Fruit fly (Drosophila melanogaster): ENCODE data around the gene CG31787.

DNA sequence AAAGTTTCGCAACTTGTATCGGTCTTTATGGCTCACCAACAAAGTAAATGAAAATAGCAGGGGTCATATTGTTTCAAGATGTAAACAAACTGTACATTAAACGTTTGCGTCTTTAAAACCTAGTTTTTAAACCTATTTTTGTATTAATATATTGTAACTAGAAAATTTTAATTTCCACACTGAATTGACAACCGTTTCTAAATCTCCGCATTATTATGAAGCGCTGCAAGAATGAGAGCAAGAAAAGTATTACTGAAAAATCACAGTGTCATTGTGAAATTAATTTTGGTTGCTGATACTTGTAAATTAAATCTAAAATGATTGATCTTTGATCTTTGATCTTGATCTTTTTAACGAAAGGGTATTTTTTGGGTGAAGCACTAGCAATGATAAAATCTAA, 5.8 kb upstream of the CG31787 start, which contains the start of gene CG43362:
- no peak for TF ChIP-seq dl (GFP tag; optimal IDR thresholded peaks at IDR 0.05; ENCODE audit: insufficient read depth in 1 of 2, partially characterized antibody in 2 of 2)
- TF ChIP-seq Rel (GFP tag; optimal IDR thresholded peaks at IDR 0.05) = no peak
- TF ChIP-seq Rel (tag; optimal IDR thresholded peaks at IDR 0.05) = no peak
- TF ChIP-seq psq (GFP tag; optimal IDR thresholded peaks at IDR 0.05) = no peak
- no peak for TF ChIP-seq Dif (GFP tag; optimal IDR thresholded peaks at IDR 0.05; ENCODE audit: partially characterized antibody)
- no peak for TF ChIP-seq pan (optimal IDR thresholded peaks at IDR 0.05)
- TF ChIP-seq CG32264 (GFP tag; optimal IDR thresholded peaks at IDR 0.05) = no peak
- TF ChIP-seq lola (GFP tag; optimal IDR thresholded peaks at IDR 0.05) = no peak
- no peak for TF ChIP-seq dmrt93B (GFP tag; optimal IDR thresholded peaks at IDR 0.05)
- no peak for TF ChIP-seq Sp1 (GFP tag; optimal IDR thresholded peaks at IDR 0.05)
- no peak for TF ChIP-seq N (GFP tag; optimal IDR thresholded peaks at IDR 0.05)
- no peak for TF ChIP-seq Abd-B (GFP tag; optimal IDR thresholded peaks at IDR 0.05)
- TF ChIP-seq usp (GFP tag; optimal IDR thresholded peaks at IDR 0.05) = no peak
- TF ChIP-seq h (GFP tag; optimal IDR thresholded peaks at IDR 0.05) = no peak

All from whole organism, wandering third instar larva.